Worm (Caenorhabditis elegans) whole organism, L2 larva: ENCODE data around the gene egl-19.
A peak's percentile ranks its signal among the peaks of the same experiment; 100 is the strongest.

Experiments used
- C34F6.9 ChIP-seq: fragments of 150-350 bp; optimal IDR thresholded peaks from 2 replicates; lab custom pipeline; 2014; ENCODE audit warnings: missing biosample characterization, missing genetic modification characterization
- F13H6.1 ChIP-seq: sonication (generic microtip); optimal IDR thresholded peaks from 2 replicates; lab custom pipeline; 2016; ENCODE audit warnings: missing genetic modification characterization, missing compliant biosample characterization
- R02D3.7 ChIP-seq: fragments of 150-350 bp; optimal IDR thresholded peaks from 2 replicates; lab custom pipeline; 2014; ENCODE audit warnings: missing biosample characterization, missing genetic modification characterization
- Y55F3AM.14 ChIP-seq: fragments of 200-800 bp; sonication (Bioruptor generic); optimal IDR thresholded peaks from 2 replicates; lab custom pipeline; 2018; ENCODE audit warnings: mild to moderate bottlenecking, missing genetic modification characterization, missing compliant biosample characterization
- ZK546.5 ChIP-seq: sonication (generic microtip); optimal IDR thresholded peaks from 2 replicates; lab custom pipeline; 2017; ENCODE audit warnings: missing biosample characterization, missing genetic modification characterization
- alr-1 ChIP-seq: fragments of 150-350 bp; optimal IDR thresholded peaks from 2 replicates; lab custom pipeline; 2014; ENCODE audit warnings: missing biosample characterization, missing genetic modification characterization
- ama-1 ChIP-seq: fragments of 150-350 bp; optimal IDR thresholded peaks from 2 replicates; lab custom pipeline; 2018; ENCODE audit warnings: inconsistent platforms
- blmp-1 ChIP-seq: sonication (generic microtip); optimal IDR thresholded peaks from 2 replicates; lab custom pipeline; 2017; ENCODE audit warnings: missing genetic modification characterization, mild to moderate bottlenecking, missing compliant biosample characterization, antibody characterized with exemption, moderate library complexity; ENCODE audit not compliant: insufficient read depth
- ceh-16 ChIP-seq: fragments of 150-350 bp; optimal IDR thresholded peaks from 2 replicates; lab custom pipeline; 2014; ENCODE audit warnings: missing biosample characterization, missing genetic modification characterization
- ceh-82 ChIP-seq: fragments of 150-350 bp; optimal IDR thresholded peaks from 2 replicates; lab custom pipeline; 2014; ENCODE audit warnings: missing biosample characterization, missing genetic modification characterization
- crh-2 ChIP-seq: sonication (generic microtip); optimal IDR thresholded peaks from 2 replicates; lab custom pipeline; 2017; ENCODE audit warnings: missing biosample characterization, missing genetic modification characterization
- dmd-4 ChIP-seq: sonication (generic microtip); optimal IDR thresholded peaks from 2 replicates; lab custom pipeline; 2017; ENCODE audit warnings: missing biosample characterization, missing genetic modification characterization
- egl-27 ChIP-seq: sonication (generic microtip); optimal IDR thresholded peaks from 3 replicates; lab custom pipeline; 2017; ENCODE audit warnings: missing biosample characterization, missing genetic modification reagents, missing genetic modification characterization
- elt-1 ChIP-seq: fragments of 150-350 bp; optimal IDR thresholded peaks from 2 replicates; lab custom pipeline; 2014; ENCODE audit warnings: missing biosample characterization, missing genetic modification characterization
- elt-3 ChIP-seq: sonication (generic microtip); optimal IDR thresholded peaks from 2 replicates; lab custom pipeline; 2017; ENCODE audit warnings: missing biosample characterization, missing genetic modification characterization
- fos-1 ChIP-seq: fragments of 150-350 bp; optimal IDR thresholded peaks from 2 replicates; lab custom pipeline; 2014; ENCODE audit warnings: missing biosample characterization, missing genetic modification characterization
- gmeb-1 ChIP-seq: fragments of 150-350 bp; optimal IDR thresholded peaks from 2 replicates; lab custom pipeline; 2014; ENCODE audit warnings: missing biosample characterization, missing genetic modification characterization
- lin-11 ChIP-seq: fragments of 150-350 bp; sonication (generic microtip); optimal IDR thresholded peaks from 2 replicates; lab custom pipeline; 2014; ENCODE audit warnings: missing biosample characterization, missing genetic modification characterization, inconsistent platforms, mixed read lengths
- lin-13 ChIP-seq: fragments of 150-350 bp; optimal IDR thresholded peaks from 2 replicates; lab custom pipeline; 2014; ENCODE audit warnings: missing biosample characterization, missing genetic modification reagents, missing genetic modification characterization
- lin-39 ChIP-seq: fragments of 150-350 bp; optimal IDR thresholded peaks from 2 replicates; lab custom pipeline; 2014; ENCODE audit warnings: missing biosample characterization, missing genetic modification reagents, missing genetic modification characterization
- lsy-2 ChIP-seq, 2 experiments: fragments of 150-350 bp in 1 of 2; sonication (generic microtip) in 1 of 2; optimal IDR thresholded peaks; 2 replicates each; lab custom pipeline; 2014 to 2017; ENCODE audit warnings: missing biosample characterization in 2 of 2, missing genetic modification characterization in 2 of 2
- mab-5 ChIP-seq: fragments of 150-350 bp; optimal IDR thresholded peaks from 2 replicates; lab custom pipeline; 2014; ENCODE audit warnings: missing biosample characterization, missing genetic modification characterization
- mbf-1 ChIP-seq: sonication (generic microtip); optimal IDR thresholded peaks from 2 replicates; lab custom pipeline; 2017; ENCODE audit warnings: missing biosample characterization, missing genetic modification characterization
- mdl-1 ChIP-seq, 2 experiments: fragments of 150-350 bp in 1 of 2; sonication (generic microtip) in 1 of 2; optimal IDR thresholded peaks; 2 replicates each; lab custom pipeline; 2017; ENCODE audit warnings: missing biosample characterization in 2 of 2, missing genetic modification characterization in 2 of 2
- nhr-10 ChIP-seq: sonication (generic microtip); optimal IDR thresholded peaks from 2 replicates; lab custom pipeline; 2017; ENCODE audit warnings: missing biosample characterization, missing genetic modification characterization
- nhr-11 ChIP-seq: fragments of 150-350 bp; optimal IDR thresholded peaks from 2 replicates; lab custom pipeline; 2014; ENCODE audit warnings: missing biosample characterization, missing genetic modification characterization
- nhr-12 ChIP-seq: fragments of 150-350 bp; optimal IDR thresholded peaks from 2 replicates; lab custom pipeline; 2014; ENCODE audit warnings: missing biosample characterization, missing genetic modification characterization
- nhr-129 ChIP-seq: fragments of 150-350 bp; optimal IDR thresholded peaks from 2 replicates; lab custom pipeline; 2014; ENCODE audit warnings: missing biosample characterization, missing genetic modification characterization
- nhr-21 ChIP-seq: fragments of 150-350 bp; optimal IDR thresholded peaks from 2 replicates; lab custom pipeline; 2014; ENCODE audit warnings: missing biosample characterization, missing genetic modification characterization
- nhr-23 ChIP-seq: fragments of 150-350 bp; optimal IDR thresholded peaks from 2 replicates; lab custom pipeline; 2014; ENCODE audit warnings: missing biosample characterization, missing genetic modification reagents, missing genetic modification characterization
- nhr-237 ChIP-seq: fragments of 150-350 bp; optimal IDR thresholded peaks from 2 replicates; lab custom pipeline; 2014; ENCODE audit warnings: missing biosample characterization, missing genetic modification characterization
- nhr-25 ChIP-seq: fragments of 150-350 bp; sonication (generic microtip); optimal IDR thresholded peaks from 3 replicates; lab custom pipeline; 2014; ENCODE audit warnings: missing biosample characterization, missing genetic modification characterization
- nhr-6 ChIP-seq: fragments of 150-350 bp; optimal IDR thresholded peaks from 2 replicates; lab custom pipeline; 2014; ENCODE audit warnings: missing biosample characterization, missing genetic modification characterization
- nhr-77 ChIP-seq: fragments of 150-350 bp; optimal IDR thresholded peaks from 2 replicates; lab custom pipeline; 2014; ENCODE audit warnings: missing biosample characterization, missing genetic modification characterization
- peb-1 ChIP-seq: fragments of 150-350 bp; optimal IDR thresholded peaks from 2 replicates; lab custom pipeline; 2014; ENCODE audit warnings: missing biosample characterization, missing genetic modification characterization
- sem-4 ChIP-seq: fragments of 150-350 bp; optimal IDR thresholded peaks from 2 replicates; lab custom pipeline; 2014; ENCODE audit warnings: missing biosample characterization, missing genetic modification reagents, missing genetic modification characterization
- skn-1 ChIP-seq: sonication (generic microtip); optimal IDR thresholded peaks from 2 replicates; lab custom pipeline; 2017; ENCODE audit warnings: missing biosample characterization, missing genetic modification characterization
- sma-3 ChIP-seq: sonication (generic microtip); optimal IDR thresholded peaks from 2 replicates; lab custom pipeline; 2016; ENCODE audit warnings: missing genetic modification reagents, missing genetic modification characterization, missing compliant biosample characterization
- sma-9 ChIP-seq, 2 experiments: fragments of 150-350 bp in 1 of 2; sonication (generic microtip) in 1 of 2; optimal IDR thresholded peaks; 2 replicates each; lab custom pipeline; 2014 to 2016; ENCODE audit warnings: missing genetic modification characterization in 2 of 2, mild to moderate bottlenecking in 1 of 2, missing biosample characterization in 1 of 2, missing compliant biosample characterization in 1 of 2, missing genetic modification reagents in 1 of 2, moderate library complexity in 1 of 2
- snpc-4 ChIP-seq: fragments of 150-350 bp; optimal IDR thresholded peaks from 2 replicates; lab custom pipeline; 2014; ENCODE audit warnings: missing biosample characterization, missing genetic modification characterization
- unc-39 ChIP-seq: fragments of 150-350 bp; optimal IDR thresholded peaks from 2 replicates; lab custom pipeline; 2014; ENCODE audit warnings: missing biosample characterization, missing genetic modification characterization
- unc-55 ChIP-seq: fragments of 150-350 bp; sonication (generic microtip); optimal IDR thresholded peaks from 3 replicates; lab custom pipeline; 2014; ENCODE audit warnings: missing biosample characterization, missing genetic modification reagents, missing genetic modification characterization
- zag-1 ChIP-seq: fragments of 150-350 bp; optimal IDR thresholded peaks from 2 replicates; lab custom pipeline; 2014; ENCODE audit warnings: missing biosample characterization, missing genetic modification characterization
- ztf-1 ChIP-seq: fragments of 200-800 bp; sonication (Bioruptor generic); conservative IDR thresholded peaks from 2 replicates; pipeline ENCODE4 v1.3.6; 2022; ENCODE audit warnings: missing genetic modification characterization, missing compliant biosample characterization
- ztf-11 ChIP-seq: sonication (generic microtip); optimal IDR thresholded peaks from 2 replicates; lab custom pipeline; 2017; ENCODE audit warnings: missing biosample characterization, missing genetic modification characterization
- ztf-4 ChIP-seq: fragments of 150-350 bp; optimal IDR thresholded peaks from 2 replicates; lab custom pipeline; 2014; ENCODE audit warnings: missing biosample characterization, missing genetic modification characterization

Gene egl-19

ce11 chrIV:7393700-7394099 is 11.7 kb upstream of the egl-19 start, which contains the start of gene pitr-1:
pitr-1 (plus strand) TSS chrIV:7394085.
- TF ChIP-seq unc-55 (GFP tag; lab: Kevin White, UChicago) = no peak
- TF ChIP-seq lin-39 = no peak
- no peak for TF ChIP-seq elt-3 (tag; lab: Kevin White, UChicago)
- TF ChIP-seq nhr-23 = no peak
- TF ChIP-seq lin-13 (GFP tag; lab: Kevin White, UChicago) = no peak
- TF ChIP-seq lsy-2 (tag; optimal IDR thresholded peaks at IDR 0.05; lab: Kevin White, UChicago) = peak in 1 of 2 experiments; percentile 6
- no peak for TF ChIP-seq ztf-11
- TF ChIP-seq sma-3 (GFP tag; lab: Kevin White, UChicago) = no peak
- TF ChIP-seq sma-9 (GFP tag; optimal IDR thresholded peaks at IDR 0.05; lab: Kevin White, UChicago) = peak; percentile 73
- TF ChIP-seq sma-9 (tag; optimal IDR thresholded peaks at IDR 0.05; lab: Kevin White, UChicago) = no peak
- peak; percentile 43 for TF ChIP-seq fos-1 (tag; lab: Kevin White, UChicago)
- TF ChIP-seq ZK546.5 = no peak
- peak; percentile 25 for TF ChIP-seq nhr-129 (tag; lab: Kevin White, UChicago)
- TF ChIP-seq elt-1 = no peak
- no peak for TF ChIP-seq peb-1 (tag; lab: Kevin White, UChicago)
- no peak for TF ChIP-seq nhr-12
- peak; percentile 18 for TF ChIP-seq crh-2

- no peak for TF ChIP-seq nhr-237 (tag; lab: Kevin White, UChicago)
- peak; percentile 41 for TF ChIP-seq nhr-129 (tag; lab: Kevin White, UChicago)
- TF ChIP-seq ama-1 (lab: Kevin White, UChicago) = peak; percentile 3
- TF ChIP-seq Y55F3AM.14 (GFP tag; lab: Kevin White, UChicago) = peak; percentile 14
Measured at ce11 chrIV:7397507-7397906, 7.9 kb upstream of the egl-19 start.

- TF ChIP-seq sma-3 (GFP tag; lab: Kevin White, UChicago) (no peak), nhr-10 (tag; lab: Kevin White, UChicago) (no peak), mbf-1 (tag; lab: Kevin White, UChicago) (no peak), nhr-6 (tag; lab: Kevin White, UChicago) (no peak), skn-1 (tag; lab: Kevin White, UChicago) (no peak), nhr-23 (no peak), Y55F3AM.14 (GFP tag; lab: Kevin White, UChicago) (no peak), ztf-4 (no peak), blmp-1 (tag; lab: Kevin White, UChicago) (no peak), nhr-129 (tag; lab: Kevin White, UChicago) (peak; percentile 40), ztf-11 (no peak), peb-1 (tag; lab: Kevin White, UChicago) (no peak), unc-39 (tag; lab: Kevin White, UChicago) (no peak), nhr-25 (no peak), lin-39 (no peak), ama-1 (lab: Kevin White, UChicago) (no peak), R02D3.7 (tag; lab: Kevin White, UChicago) (no peak), snpc-4 (tag; lab: Kevin White, UChicago) (no peak), nhr-11 (tag; lab: Kevin White, UChicago) (no peak), C34F6.9 (tag; lab: Kevin White, UChicago) (peak; percentile 23), ZK546.5 (no peak), zag-1 (no peak), nhr-12 (no peak), mab-5 (tag; lab: Kevin White, UChicago) (no peak), alr-1 (tag; lab: Kevin White, UChicago) (no peak), fos-1 (tag; lab: Kevin White, UChicago) (no peak), elt-3 (tag; lab: Kevin White, UChicago) (no peak), mdl-1 (tag; optimal IDR thresholded peaks at IDR 0.05; lab: Kevin White, UChicago) (peak in 1 of 2 experiments; percentile 8), nhr-237 (tag; lab: Kevin White, UChicago) (no peak), ceh-82 (tag; lab: Kevin White, UChicago) (no peak), sma-9 (GFP tag; optimal IDR thresholded peaks at IDR 0.05; lab: Kevin White, UChicago) (peak; percentile 59), sma-9 (tag; optimal IDR thresholded peaks at IDR 0.05; lab: Kevin White, UChicago) (no peak), lin-11 (no peak), dmd-4 (tag; lab: Kevin White, UChicago) (no peak), lin-13 (GFP tag; lab: Kevin White, UChicago) (no peak), lsy-2 (tag; optimal IDR thresholded peaks at IDR 0.05; lab: Kevin White, UChicago) (peak in 1 of 2 experiments; percentile 17), nhr-77 (tag; lab: Kevin White, UChicago) (no peak), unc-55 (GFP tag; lab: Kevin White, UChicago) (peak; percentile 50), ceh-16 (tag; lab: Kevin White, UChicago) (no peak), egl-27 (no peak), nhr-21 (tag; lab: Kevin White, UChicago) (no peak), F13H6.1 (tag; lab: Kevin White, UChicago) (peak; percentile 55), gmeb-1 (tag; lab: Kevin White, UChicago) (no peak), sem-4 (tag; lab: Kevin White, UChicago) (no peak), elt-1 (no peak), ztf-1 (GFP tag; lab: Robert Waterston, UW) (no peak)
Measured at ce11 chrIV:7400502-7401118, 4.8 kb upstream of the egl-19 start.
